Worm (Caenorhabditis elegans) whole organism, late embryonic: ENCODE data around the gene C16C8.25.

Source experiments
- C08G9.2 ChIP-seq: sonication (generic microtip); optimal IDR thresholded peaks from 2 replicates; lab custom pipeline; 2016; ENCODE audit warnings: mild to moderate bottlenecking, missing genetic modification characterization, moderate library complexity, missing compliant biosample characterization
- F13H6.1 ChIP-seq: sonication (generic microtip); optimal IDR thresholded peaks from 2 replicates; lab custom pipeline; 2016; ENCODE audit warnings: missing genetic modification characterization, missing compliant biosample characterization
- K02D7.2 ChIP-seq: sonication (generic microtip); optimal IDR thresholded peaks from 2 replicates; lab custom pipeline; 2017; ENCODE audit warnings: mild to moderate bottlenecking, missing genetic modification characterization, missing compliant biosample characterization
- K09A11.1 ChIP-seq: sonication (generic microtip); optimal IDR thresholded peaks from 2 replicates; lab custom pipeline; 2017; ENCODE audit warnings: antibody characterized with exemption, mild to moderate bottlenecking, missing genetic modification characterization, missing compliant biosample characterization; ENCODE audit not compliant: insufficient read depth
- ahr-1 ChIP-seq: sonication (generic microtip); optimal IDR thresholded peaks from 2 replicates; lab custom pipeline; 2016; ENCODE audit warnings: missing genetic modification characterization, missing compliant biosample characterization
- ama-1 ChIP-seq: fragments of 150-350 bp; optimal IDR thresholded peaks from 2 replicates; lab custom pipeline; 2014
- ceh-14 ChIP-seq: sonication (generic microtip); optimal IDR thresholded peaks from 2 replicates; lab custom pipeline; 2016; ENCODE audit warnings: missing genotype, missing genetic modification characterization, missing compliant biosample characterization
- ceh-19 ChIP-seq: fragments of 200-800 bp; sonication (Bioruptor generic); optimal IDR thresholded peaks from 2 replicates; lab custom pipeline; 2018; ENCODE audit warnings: mild to moderate bottlenecking, missing genetic modification characterization, missing compliant biosample characterization
- ceh-22 ChIP-seq: sonication (generic microtip); optimal IDR thresholded peaks from 2 replicates; lab custom pipeline; 2017; ENCODE audit warnings: missing biosample characterization, missing genetic modification characterization
- ceh-24 ChIP-seq: sonication (generic microtip); optimal IDR thresholded peaks from 2 replicates; lab custom pipeline; 2016; ENCODE audit warnings: mild to moderate bottlenecking, missing genetic modification characterization, missing compliant biosample characterization
- ceh-30 ChIP-seq: fragments of 150-350 bp; optimal IDR thresholded peaks from 2 replicates; lab custom pipeline; 2014; ENCODE audit warnings: missing biosample characterization, missing genetic modification characterization
- ceh-31 ChIP-seq: sonication (generic microtip); optimal IDR thresholded peaks from 2 replicates; lab custom pipeline; 2016; ENCODE audit warnings: missing genetic modification characterization, missing compliant biosample characterization
- ceh-34 ChIP-seq: sonication (generic microtip); optimal IDR thresholded peaks from 2 replicates; lab custom pipeline; 2016; ENCODE audit warnings: mild to moderate bottlenecking, missing genetic modification characterization, missing compliant biosample characterization
- ceh-45 ChIP-seq: fragments of 200-800 bp; sonication (Bioruptor generic); IDR thresholded peaks from 2 replicates; pipeline ENCODE4 v1.3.6; 2022; ENCODE audit warnings: missing genetic modification reagents, missing genetic modification characterization, missing compliant biosample characterization
- ceh-9 ChIP-seq: sonication (generic microtip); optimal IDR thresholded peaks from 2 replicates; lab custom pipeline; 2016; ENCODE audit warnings: mild to moderate bottlenecking, missing genetic modification characterization, inconsistent platforms, missing compliant biosample characterization
- che-1 ChIP-seq: sonication (generic microtip); optimal IDR thresholded peaks from 2 replicates; lab custom pipeline; 2016; ENCODE audit warnings: mild to moderate bottlenecking, missing genetic modification characterization, missing compliant biosample characterization
- dmd-4 ChIP-seq: sonication (generic microtip); optimal IDR thresholded peaks from 2 replicates; lab custom pipeline; 2016; ENCODE audit warnings: borderline replicate concordance, missing genetic modification characterization, missing compliant biosample characterization
- dve-1 ChIP-seq: sonication (generic microtip); optimal IDR thresholded peaks from 2 replicates; lab custom pipeline; 2017; ENCODE audit warnings: antibody characterized with exemption, mild to moderate bottlenecking, missing genetic modification characterization, missing compliant biosample characterization
- elt-4 ChIP-seq: sonication (generic microtip); optimal IDR thresholded peaks from 2 replicates; lab custom pipeline; 2016; ENCODE audit warnings: missing genetic modification characterization, missing compliant biosample characterization
- ets-4 ChIP-seq: sonication (generic microtip); optimal IDR thresholded peaks from 2 replicates; lab custom pipeline; 2016; ENCODE audit warnings: missing genetic modification characterization, missing compliant biosample characterization
- eyg-1 ChIP-seq: sonication (generic microtip); optimal IDR thresholded peaks from 2 replicates; lab custom pipeline; 2016; ENCODE audit warnings: missing genotype, missing genetic modification characterization, missing compliant biosample characterization
- fax-1 ChIP-seq: sonication (generic microtip); optimal IDR thresholded peaks from 2 replicates; lab custom pipeline; 2016; ENCODE audit warnings: missing genotype, missing genetic modification characterization, missing compliant biosample characterization
- fkh-6 ChIP-seq: sonication (generic microtip); optimal IDR thresholded peaks from 2 replicates; lab custom pipeline; 2016; ENCODE audit warnings: missing genetic modification characterization, missing compliant biosample characterization
- gmeb-2 ChIP-seq: sonication (generic microtip); optimal IDR thresholded peaks from 2 replicates; lab custom pipeline; 2016; ENCODE audit warnings: missing genetic modification characterization, inconsistent platforms, missing compliant biosample characterization
- hlh-13 ChIP-seq: fragments of 200-800 bp; sonication (Bioruptor generic); optimal IDR thresholded peaks from 2 replicates; lab custom pipeline; 2018; ENCODE audit warnings: mild to moderate bottlenecking, missing genetic modification characterization, missing compliant biosample characterization
- hlh-15 ChIP-seq: sonication (generic microtip); optimal IDR thresholded peaks from 2 replicates; lab custom pipeline; 2016; ENCODE audit warnings: missing genetic modification characterization, missing compliant biosample characterization
- hlh-30 ChIP-seq: sonication (generic microtip); optimal IDR thresholded peaks from 2 replicates; lab custom pipeline; 2017; ENCODE audit warnings: antibody characterized with exemption, missing genetic modification characterization, missing compliant biosample characterization; ENCODE audit not compliant: insufficient read depth
- hlh-8 ChIP-seq: sonication (generic microtip); optimal IDR thresholded peaks from 2 replicates; lab custom pipeline; 2016; ENCODE audit warnings: missing genotype, missing genetic modification characterization, missing compliant biosample characterization
- madf-2 ChIP-seq: sonication (generic microtip); optimal IDR thresholded peaks from 2 replicates; lab custom pipeline; 2017; ENCODE audit warnings: missing genetic modification characterization, missing compliant biosample characterization
- nfya-1 ChIP-seq: sonication (generic microtip); optimal IDR thresholded peaks from 2 replicates; lab custom pipeline; 2017; ENCODE audit warnings: missing genetic modification characterization, mild to moderate bottlenecking, missing compliant biosample characterization, antibody characterized with exemption, moderate library complexity
- odd-2 ChIP-seq: sonication (generic microtip); optimal IDR thresholded peaks from 2 replicates; lab custom pipeline; 2017; ENCODE audit warnings: antibody characterized with exemption, mild to moderate bottlenecking, missing genetic modification characterization, missing compliant biosample characterization
- pag-3 ChIP-seq: sonication (generic microtip); optimal IDR thresholded peaks from 2 replicates; lab custom pipeline; 2016; ENCODE audit warnings: missing compliant biosample characterization, missing genetic modification characterization, borderline replicate concordance
- pat-9 ChIP-seq: fragments of 200-800 bp; sonication (Bioruptor generic); optimal IDR thresholded peaks from 2 replicates; lab custom pipeline; 2018; ENCODE audit warnings: mild to moderate bottlenecking, missing genetic modification characterization, moderate library complexity, missing compliant biosample characterization
- pax-1 ChIP-seq: fragments of 150-350 bp; optimal IDR thresholded peaks from 2 replicates; lab custom pipeline; 2014; ENCODE audit warnings: missing biosample characterization, missing genetic modification characterization
- pha-2 ChIP-seq: sonication (generic microtip); optimal IDR thresholded peaks from 2 replicates; lab custom pipeline; 2017; ENCODE audit warnings: mild to moderate bottlenecking, missing genetic modification characterization, missing compliant biosample characterization
- pqm-1 ChIP-seq: sonication (generic microtip); optimal IDR thresholded peaks from 2 replicates; lab custom pipeline; 2016; ENCODE audit warnings: missing genetic modification characterization, missing compliant biosample characterization
- pros-1 ChIP-seq: fragments of 150-350 bp; optimal IDR thresholded peaks from 2 replicates; lab custom pipeline; 2014; ENCODE audit warnings: missing biosample characterization, missing genetic modification reagents, missing genetic modification characterization
- ref-2 ChIP-seq: sonication (generic microtip); optimal IDR thresholded peaks from 2 replicates; lab custom pipeline; 2016; ENCODE audit warnings: missing genetic modification characterization, missing compliant biosample characterization
- rnt-1 ChIP-seq: sonication (generic microtip); optimal IDR thresholded peaks from 2 replicates; lab custom pipeline; 2016; ENCODE audit warnings: missing genetic modification characterization, missing compliant biosample characterization
- sdc-2 ChIP-seq: sonication (generic microtip); optimal IDR thresholded peaks from 2 replicates; lab custom pipeline; 2016; ENCODE audit warnings: missing genotype, missing genetic modification characterization, missing compliant biosample characterization
- sox-2 ChIP-seq: fragments of 200-800 bp; sonication (Bioruptor generic); IDR thresholded peaks from 2 replicates; pipeline ENCODE4 v1.3.6; 2022; ENCODE audit warnings: missing genetic modification reagents, missing genetic modification characterization, missing compliant biosample characterization
- sox-4 ChIP-seq: sonication (generic microtip); optimal IDR thresholded peaks from 2 replicates; lab custom pipeline; 2017; ENCODE audit warnings: mild to moderate bottlenecking, missing genetic modification characterization, inconsistent platforms, missing compliant biosample characterization
- tbx-2 ChIP-seq: sonication (generic microtip); optimal IDR thresholded peaks from 2 replicates; lab custom pipeline; 2016; ENCODE audit warnings: missing genetic modification characterization, missing compliant biosample characterization
- ttx-3 ChIP-seq: sonication (generic microtip); optimal IDR thresholded peaks from 2 replicates; lab custom pipeline; 2016; ENCODE audit warnings: missing genetic modification reagents, missing genetic modification characterization, missing compliant biosample characterization
- unc-55 ChIP-seq: sonication (generic microtip); optimal IDR thresholded peaks from 2 replicates; lab custom pipeline; 2017; ENCODE audit warnings: missing biosample characterization, missing genetic modification reagents, missing genetic modification characterization
- unc-86 ChIP-seq: sonication (generic microtip); optimal IDR thresholded peaks from 2 replicates; lab custom pipeline; 2016; ENCODE audit warnings: missing genetic modification characterization, missing compliant biosample characterization
- zip-5 ChIP-seq: sonication (generic microtip); optimal IDR thresholded peaks from 2 replicates; lab custom pipeline; 2016; ENCODE audit warnings: missing genetic modification characterization, missing compliant biosample characterization
- ztf-16 ChIP-seq: sonication (generic microtip); optimal IDR thresholded peaks from 2 replicates; lab custom pipeline; 2017; ENCODE audit warnings: missing genetic modification characterization, missing compliant biosample characterization

The C16C8.25 gene

DNA sequence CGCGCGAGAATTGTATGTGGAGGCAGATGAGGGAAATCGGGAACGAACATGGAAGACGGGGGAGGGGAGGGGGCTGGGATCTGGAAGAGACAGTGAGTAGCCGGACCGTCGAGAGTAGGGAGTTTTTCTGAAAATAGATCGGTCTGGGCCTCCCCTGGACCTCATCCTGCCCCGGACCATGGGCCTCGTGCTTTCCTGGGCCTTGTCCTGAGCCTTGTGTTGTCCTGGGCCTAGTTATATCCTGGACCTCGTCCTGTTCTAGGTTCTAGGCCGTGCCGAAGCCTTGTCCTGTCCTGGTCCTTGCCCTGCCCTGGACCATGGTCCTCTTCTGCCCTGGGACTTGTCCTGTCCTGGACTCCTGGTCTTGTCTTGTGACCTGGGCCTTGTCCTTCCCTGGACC lies 11.6 kb upstream of the C16C8.25 start:
- TF ChIP-seq elt-4 (tag; lab: Kevin White, UChicago) (no peak), unc-55 (GFP tag; lab: Kevin White, UChicago) (no peak), che-1 (tag; lab: Kevin White, UChicago) (no peak), ceh-31 (tag; lab: Kevin White, UChicago) (no peak), ceh-30 (tag; lab: Kevin White, UChicago) (no peak), zip-5 (tag; lab: Kevin White, UChicago) (no peak), ztf-16 (tag; lab: Kevin White, UChicago) (no peak), ttx-3 (tag; lab: Kevin White, UChicago) (no peak), madf-2 (tag; lab: Kevin White, UChicago) (no peak), pha-2 (tag; lab: Kevin White, UChicago) (no peak), hlh-30 (tag; lab: Kevin White, UChicago) (no peak), pax-1 (tag; lab: Kevin White, UChicago) (no peak), ceh-19 (no peak)
- TF ChIP-seq, all 69 proteins: peak for 0

DNA sequence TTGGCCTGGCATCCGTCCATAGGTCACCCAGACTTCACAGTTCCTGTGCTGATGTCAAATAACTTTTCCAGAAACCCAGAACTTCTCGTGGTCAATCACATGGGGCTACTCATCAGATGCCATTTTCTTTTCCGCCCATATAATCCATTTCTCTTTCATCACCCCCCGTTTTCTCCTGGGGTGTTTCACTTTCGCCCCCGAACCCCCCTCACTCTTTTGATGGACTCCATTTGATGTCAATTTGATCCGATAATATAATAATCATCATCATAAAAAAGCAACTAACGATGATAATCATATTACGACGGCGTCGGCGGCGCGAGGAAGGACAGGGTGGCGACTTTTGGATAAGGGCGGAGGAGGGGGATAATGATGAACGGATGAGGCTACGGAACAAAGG lies 10.8 kb upstream of the C16C8.25 start:
- TF ChIP-seq odd-2, result no peak
- TF ChIP-seq sox-2, result no peak
- TF ChIP-seq che-1 (tag; lab: Kevin White, UChicago), result no peak
- no peak for TF ChIP-seq tbx-2 (tag; lab: Kevin White, UChicago)
- no peak for TF ChIP-seq ama-1 (lab: Kevin White, UChicago)
- TF ChIP-seq nfya-1 (tag; lab: Kevin White, UChicago), result no peak
- TF ChIP-seq ref-2 (tag; lab: Kevin White, UChicago), result no peak
- TF ChIP-seq ceh-24 (tag; lab: Kevin White, UChicago), result no peak

DNA sequence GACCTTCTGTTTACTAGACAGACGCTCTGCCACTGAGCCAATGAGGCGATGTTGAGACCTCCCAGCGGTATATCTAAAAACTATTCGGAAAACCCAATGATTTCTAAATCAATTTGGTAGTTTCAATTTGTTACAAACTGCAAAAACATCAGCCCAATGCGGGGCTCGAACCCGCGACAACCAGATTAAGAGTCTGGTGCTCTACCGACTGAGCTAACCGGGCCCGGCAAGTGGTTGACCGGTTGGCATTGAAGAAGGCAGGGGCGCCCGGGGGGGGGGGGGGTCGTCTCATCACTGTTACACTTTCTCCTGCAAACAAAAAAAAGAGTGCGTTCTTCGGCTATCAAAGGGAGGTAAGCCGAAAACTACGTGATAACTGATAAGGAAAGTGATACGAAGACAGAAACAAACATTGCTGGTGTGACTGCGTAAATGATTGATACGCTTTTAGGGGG lies 9.8 kb upstream of the C16C8.25 start:
- TF ChIP-seq ets-4 (tag; lab: Kevin White, UChicago) (no peak), dve-1 (peak; percentile 30), pros-1 (tag; lab: Kevin White, UChicago) (no peak), fax-1 (tag; lab: Kevin White, UChicago) (peak; percentile 24), hlh-13 (GFP tag; lab: Kevin White, UChicago) (peak; percentile 48), K02D7.2 (tag; lab: Kevin White, UChicago) (no peak), hlh-8 (tag; lab: Kevin White, UChicago) (no peak), eyg-1 (tag; lab: Kevin White, UChicago) (no peak), ceh-45 (0 out of 2 replicates have a peak, but pooled peaks have one; percentile 51), ceh-34 (tag; lab: Kevin White, UChicago) (no peak), pat-9 (tag; lab: Kevin White, UChicago) (peak; percentile 29), sox-4 (tag; lab: Kevin White, UChicago) (peak; percentile 62), unc-86 (tag; lab: Kevin White, UChicago) (no peak), zip-5 (tag; lab: Kevin White, UChicago) (no peak), rnt-1 (no peak), fkh-6 (tag; lab: Kevin White, UChicago) (no peak), gmeb-2 (peak; percentile 59), madf-2 (tag; lab: Kevin White, UChicago) (peak; percentile 19), ahr-1 (tag; lab: Kevin White, UChicago) (no peak), odd-2 (no peak), pqm-1 (tag; lab: Kevin White, UChicago) (no peak), hlh-15 (tag; lab: Kevin White, UChicago) (peak; percentile 20), K09A11.1 (tag; lab: Kevin White, UChicago) (no peak), dmd-4 (tag; lab: Kevin White, UChicago) (peak; percentile 31), ceh-22 (tag; lab: Kevin White, UChicago) (no peak), sdc-2 (tag; lab: Kevin White, UChicago) (peak; percentile 44), F13H6.1 (no peak), C08G9.2 (tag; lab: Kevin White, UChicago) (peak; percentile 12), ref-2 (tag; lab: Kevin White, UChicago) (no peak), pag-3 (no peak), ceh-9 (peak; percentile 7), tbx-2 (tag; lab: Kevin White, UChicago) (peak; percentile 8), pax-1 (tag; lab: Kevin White, UChicago) (no peak), unc-55 (GFP tag; lab: Kevin White, UChicago) (no peak), ama-1 (lab: Kevin White, UChicago) (no peak), hlh-30 (tag; lab: Kevin White, UChicago) (no peak), ceh-14 (tag; lab: Kevin White, UChicago) (peak; percentile 47)
